Worm (Caenorhabditis elegans) whole organism, L1 larva: Measurements from ENCODE around the gene srd-1.

Experiments
- aha-1 ChIP-seq: fragments of 150-350 bp; optimal IDR thresholded peaks from 2 replicates; lab custom pipeline; 2014; ENCODE audit warnings: missing biosample characterization, missing genetic modification characterization
- fos-1 ChIP-seq: fragments of 150-350 bp; optimal IDR thresholded peaks from 2 replicates; lab custom pipeline; 2014; ENCODE audit warnings: missing biosample characterization, missing genetic modification characterization
- jun-1 ChIP-seq: fragments of 150-350 bp; optimal IDR thresholded peaks from 2 replicates; lab custom pipeline; 2014; ENCODE audit warnings: missing biosample characterization, missing genetic modification reagents, missing genetic modification characterization
- lin-13 ChIP-seq: fragments of 150-350 bp; optimal IDR thresholded peaks from 2 replicates; lab custom pipeline; 2014; ENCODE audit warnings: missing biosample characterization, missing genetic modification reagents, missing genetic modification characterization
- mef-2 ChIP-seq: fragments of 150-350 bp; optimal IDR thresholded peaks from 2 replicates; lab custom pipeline; 2014; ENCODE audit warnings: missing biosample characterization, missing genetic modification characterization
- nhr-76 ChIP-seq: sonication (generic microtip); optimal IDR thresholded peaks from 2 replicates; lab custom pipeline; 2017; ENCODE audit warnings: missing biosample characterization, missing genetic modification characterization
- pax-3 ChIP-seq: fragments of 200-800 bp; sonication (Bioruptor generic); optimal IDR thresholded peaks from 2 replicates; lab custom pipeline; 2018; ENCODE audit warnings: mild to moderate bottlenecking, missing genetic modification characterization, moderate library complexity, missing compliant biosample characterization
- tbx-2 ChIP-seq: sonication (generic microtip); optimal IDR thresholded peaks from 2 replicates; lab custom pipeline; 2016; ENCODE audit warnings: missing genetic modification characterization, missing compliant biosample characterization
- unc-30 ChIP-seq: sonication (generic microtip); optimal IDR thresholded peaks from 2 replicates; lab custom pipeline; 2017; ENCODE audit warnings: missing biosample characterization, missing genetic modification characterization
- unc-86 ChIP-seq: sonication (generic microtip); optimal IDR thresholded peaks from 2 replicates; lab custom pipeline; 2016; ENCODE audit warnings: missing genetic modification characterization, missing compliant biosample characterization
- zag-1 ChIP-seq: fragments of 150-350 bp; optimal IDR thresholded peaks from 2 replicates; lab custom pipeline; 2014; ENCODE audit warnings: missing biosample characterization, missing genetic modification characterization

DNA sequence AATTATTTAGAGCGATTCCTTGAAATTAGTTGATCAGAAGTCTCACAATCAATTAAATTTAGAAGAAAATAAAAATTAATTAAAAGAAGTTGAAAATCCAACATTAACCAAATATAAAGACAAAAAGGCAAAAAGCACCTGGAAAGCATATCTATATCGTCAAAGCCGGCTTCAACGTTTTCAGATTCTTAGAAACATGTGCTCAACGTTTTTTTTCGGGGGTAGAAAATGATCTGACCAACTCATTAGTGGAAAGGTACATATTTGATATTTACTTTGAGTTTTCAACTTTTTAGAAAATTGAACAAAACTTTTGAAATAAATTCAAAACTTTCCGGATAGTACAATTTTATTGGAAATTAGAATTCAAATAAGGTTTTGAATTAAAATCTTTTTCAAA, 49.7 kb downstream of the srd-1 start:
- TF ChIP-seq zag-1 (tag; lab: Kevin White, UChicago) (no peak), unc-86 (tag; lab: Kevin White, UChicago) (no peak), mef-2 (tag; lab: Kevin White, UChicago) (no peak), lin-13 (GFP tag; lab: Kevin White, UChicago) (no peak), aha-1 (tag; lab: Kevin White, UChicago) (no peak), jun-1 (no peak), nhr-76 (tag; lab: Kevin White, UChicago) (no peak), pax-3 (tag; lab: Kevin White, UChicago) (no peak), unc-30 (tag; lab: Kevin White, UChicago) (no peak), fos-1 (tag; lab: Kevin White, UChicago) (no peak), tbx-2 (tag; lab: Kevin White, UChicago) (no peak)
